Fruit fly (Drosophila melanogaster) whole organism, prepupa: ENCODE data around the gene CG42507.

Source experiments
- Blimp-1 ChIP-seq: fragments of 200-800 bp; sonication (Bioruptor generic); optimal IDR thresholded peaks from 3 replicates; lab custom pipeline; 2017; ENCODE audit warnings: missing biosample characterization, missing genetic modification characterization, mild to moderate bottlenecking, moderate library complexity, missing genetic modification reagents
- CG10631 ChIP-seq: fragments of 200-800 bp; sonication (Bioruptor generic); optimal IDR thresholded peaks from 2 replicates; lab custom pipeline; 2016; ENCODE audit warnings: missing biosample characterization, missing genetic modification characterization
- CG11294 ChIP-seq: fragments of 200-800 bp; sonication (Bioruptor generic); IDR thresholded peaks from 2 replicates; pipeline ENCODE4 v1.3.6; 2022; ENCODE audit warnings: missing biosample characterization, missing genetic modification characterization
- CG11762 ChIP-seq: fragments of 200-800 bp; sonication (Bioruptor generic); optimal IDR thresholded peaks from 3 replicates; lab custom pipeline; 2016; ENCODE audit warnings: missing biosample characterization, missing genetic modification characterization; ENCODE audit not compliant: insufficient read depth
- CG11902 ChIP-seq: fragments of 200-800 bp; sonication (Bioruptor generic); optimal IDR thresholded peaks from 3 replicates; lab custom pipeline; 2016; ENCODE audit warnings: missing biosample characterization, missing genetic modification characterization
- CG15336 ChIP-seq: fragments of 200-800 bp; sonication (Bioruptor generic); IDR thresholded peaks from 2 replicates; pipeline ENCODE4 v1.3.6; 2022; ENCODE audit warnings: missing biosample characterization, missing genetic modification characterization
- CG16779 ChIP-seq: fragments of 200-800 bp; sonication (Bioruptor generic); optimal IDR thresholded peaks from 3 replicates; lab custom pipeline; 2017; ENCODE audit warnings: missing biosample characterization, mild to moderate bottlenecking, missing genetic modification characterization
- CG3032 ChIP-seq: fragments of 200-800 bp; optimal IDR thresholded peaks from 2 replicates; lab custom pipeline; 2019; ENCODE audit warnings: missing biosample characterization, mild to moderate bottlenecking, missing genetic modification characterization, moderate library complexity
- CG31627 ChIP-seq: fragments of 200-800 bp; sonication (Bioruptor generic); optimal IDR thresholded peaks from 3 replicates; lab custom pipeline; 2016; ENCODE audit warnings: missing biosample characterization, missing genetic modification characterization
- CG32006 ChIP-seq: fragments of 200-800 bp; sonication (Bioruptor generic); optimal IDR thresholded peaks from 3 replicates; lab custom pipeline; 2017; ENCODE audit warnings: missing biosample characterization, mild to moderate bottlenecking, missing genetic modification characterization
- CG34406 ChIP-seq: fragments of 200-800 bp; sonication (Bioruptor generic); optimal IDR thresholded peaks from 3 replicates; lab custom pipeline; 2016; ENCODE audit warnings: missing biosample characterization, missing genetic modification characterization
- CG3919 ChIP-seq: fragments of 200-800 bp; sonication (Bioruptor generic); optimal IDR thresholded peaks from 3 replicates; lab custom pipeline; 2016; ENCODE audit warnings: missing biosample characterization, missing genetic modification characterization
- CG4318 ChIP-seq: fragments of 200-800 bp; sonication (Bioruptor generic); optimal IDR thresholded peaks from 3 replicates; lab custom pipeline; 2017; ENCODE audit warnings: missing biosample characterization, mild to moderate bottlenecking, missing genetic modification characterization
- CG6163 ChIP-seq: fragments of 200-800 bp; sonication (Bioruptor generic); IDR thresholded peaks from 3 replicates; pipeline ENCODE4 v1.3.6; 2022; ENCODE audit warnings: missing biosample characterization, missing genetic modification characterization
- CG6792 ChIP-seq: fragments of 200-800 bp; sonication (Bioruptor generic); optimal IDR thresholded peaks from 3 replicates; lab custom pipeline; 2016; ENCODE audit warnings: missing biosample characterization, missing genetic modification characterization
- CG6854 ChIP-seq: fragments of 200-800 bp; sonication (Bioruptor generic); optimal IDR thresholded peaks from 2 replicates; lab custom pipeline; 2017; ENCODE audit warnings: missing biosample characterization, mild to moderate bottlenecking, missing genetic modification characterization
- CG7368 ChIP-seq: fragments of 200-800 bp; sonication (Bioruptor generic); optimal IDR thresholded peaks from 3 replicates; lab custom pipeline; 2016; ENCODE audit warnings: missing biosample characterization, missing genetic modification characterization
- CG8119 ChIP-seq: fragments of 200-800 bp; sonication (Bioruptor generic); IDR thresholded peaks from 3 replicates; pipeline ENCODE4 v1.3.6; 2022; ENCODE audit warnings: missing biosample characterization, missing genetic modification characterization
- CG8319 ChIP-seq: fragments of 200-800 bp; sonication (Bioruptor generic); optimal IDR thresholded peaks from 3 replicates; lab custom pipeline; 2016; ENCODE audit warnings: missing biosample characterization, missing genetic modification characterization
- CG9139 ChIP-seq: fragments of 200-800 bp; sonication (Bioruptor generic); optimal IDR thresholded peaks from 3 replicates; lab custom pipeline; 2017; ENCODE audit warnings: missing biosample characterization, mild to moderate bottlenecking, missing genetic modification characterization
- Eip75B ChIP-seq: fragments of 200-800 bp; sonication (Bioruptor generic); optimal IDR thresholded peaks from 3 replicates; lab custom pipeline; 2016; ENCODE audit warnings: missing biosample characterization, missing genetic modification characterization
- Ets96B ChIP-seq: fragments of 200-800 bp; optimal IDR thresholded peaks from 2 replicates; lab custom pipeline; 2019; ENCODE audit warnings: missing biosample characterization, mild to moderate bottlenecking, missing genetic modification characterization, moderate library complexity
- Hr38 ChIP-seq: sonication (Bioruptor generic); optimal IDR thresholded peaks from 2 replicates; lab custom pipeline; 2016; ENCODE audit warnings: missing biosample characterization, missing genetic modification characterization
- Hr39 ChIP-seq: fragments of 200-800 bp; sonication (Bioruptor generic); optimal IDR thresholded peaks from 2 replicates; lab custom pipeline; 2016; ENCODE audit warnings: missing biosample characterization, missing genetic modification characterization
- Hr4 ChIP-seq: fragments of 200-800 bp; sonication (Bioruptor generic); optimal IDR thresholded peaks from 3 replicates; lab custom pipeline; 2016; ENCODE audit warnings: missing biosample characterization, missing genetic modification characterization
- Lpt ChIP-seq: fragments of 200-800 bp; sonication (Bioruptor generic); optimal IDR thresholded peaks from 3 replicates; lab custom pipeline; 2016; ENCODE audit warnings: missing biosample characterization, missing genetic modification characterization
- Smox ChIP-seq: fragments of 200-800 bp; sonication (Bioruptor generic); optimal IDR thresholded peaks from 3 replicates; lab custom pipeline; 2016; ENCODE audit warnings: missing biosample characterization, missing genetic modification characterization
- Sox102F ChIP-seq: fragments of 200-800 bp; sonication (Bioruptor generic); optimal IDR thresholded peaks from 2 replicates; lab custom pipeline; 2016; ENCODE audit warnings: missing biosample characterization, mild to moderate bottlenecking, missing genetic modification characterization
- Sox14 ChIP-seq: fragments of 200-800 bp; sonication (Bioruptor generic); optimal IDR thresholded peaks from 3 replicates; lab custom pipeline; 2016; ENCODE audit warnings: missing biosample characterization, missing genetic modification characterization
- Sox15 ChIP-seq: fragments of 200-800 bp; sonication (Bioruptor generic); optimal IDR thresholded peaks from 3 replicates; lab custom pipeline; 2016; ENCODE audit warnings: missing biosample characterization, missing genetic modification characterization
- cyc ChIP-seq: fragments of 200-800 bp; sonication (Bioruptor generic); optimal IDR thresholded peaks from 3 replicates; lab custom pipeline; 2016; ENCODE audit warnings: missing biosample characterization, missing genetic modification characterization
- dac ChIP-seq: fragments of 200-800 bp; sonication (Bioruptor generic); optimal IDR thresholded peaks from 2 replicates; lab custom pipeline; 2017; ENCODE audit warnings: missing biosample characterization, mild to moderate bottlenecking, missing genetic modification characterization
- eg ChIP-seq: fragments of 200-800 bp; sonication (Bioruptor generic); IDR thresholded peaks from 3 replicates; pipeline ENCODE4 v1.3.6; 2022; ENCODE audit warnings: missing biosample characterization, missing genetic modification characterization
- esn ChIP-seq: fragments of 200-800 bp; sonication (Bioruptor generic); optimal IDR thresholded peaks from 2 replicates; lab custom pipeline; 2016; ENCODE audit warnings: missing biosample characterization, mild to moderate bottlenecking, missing genetic modification characterization, moderate library complexity
- fd59A ChIP-seq: fragments of 200-800 bp; sonication (Bioruptor generic); optimal IDR thresholded peaks from 2 replicates; lab custom pipeline; 2017; ENCODE audit warnings: missing biosample characterization, mild to moderate bottlenecking, missing genetic modification characterization, missing genetic modification reagents
- fkh ChIP-seq: fragments of 200-800 bp; sonication (Bioruptor generic); optimal IDR thresholded peaks from 3 replicates; lab custom pipeline; 2017; ENCODE audit warnings: missing biosample characterization, mild to moderate bottlenecking, missing genetic modification characterization, moderate library complexity
- lz ChIP-seq: fragments of 200-800 bp; sonication (Bioruptor generic); optimal IDR thresholded peaks from 3 replicates; lab custom pipeline; 2016; ENCODE audit warnings: missing biosample characterization, missing genetic modification characterization
- net ChIP-seq: fragments of 200-800 bp; sonication (Bioruptor generic); optimal IDR thresholded peaks from 3 replicates; lab custom pipeline; 2016; ENCODE audit warnings: missing biosample characterization, missing genetic modification characterization
- pdm3 ChIP-seq: fragments of 200-800 bp; sonication (Bioruptor generic); optimal IDR thresholded peaks from 3 replicates; lab custom pipeline; 2016; ENCODE audit warnings: missing biosample characterization, missing genetic modification characterization
- svp ChIP-seq: fragments of 200-800 bp; sonication (Bioruptor generic); peaks from one replicate; lab custom pipeline; 2016; ENCODE audit warnings: missing biosample characterization, missing genetic modification characterization
- vri ChIP-seq: fragments of 200-800 bp; sonication (Bioruptor generic); optimal IDR thresholded peaks from 3 replicates; lab custom pipeline; 2016; ENCODE audit warnings: missing biosample characterization, mild to moderate bottlenecking, missing genetic modification characterization

Gene CG42507

DNA sequence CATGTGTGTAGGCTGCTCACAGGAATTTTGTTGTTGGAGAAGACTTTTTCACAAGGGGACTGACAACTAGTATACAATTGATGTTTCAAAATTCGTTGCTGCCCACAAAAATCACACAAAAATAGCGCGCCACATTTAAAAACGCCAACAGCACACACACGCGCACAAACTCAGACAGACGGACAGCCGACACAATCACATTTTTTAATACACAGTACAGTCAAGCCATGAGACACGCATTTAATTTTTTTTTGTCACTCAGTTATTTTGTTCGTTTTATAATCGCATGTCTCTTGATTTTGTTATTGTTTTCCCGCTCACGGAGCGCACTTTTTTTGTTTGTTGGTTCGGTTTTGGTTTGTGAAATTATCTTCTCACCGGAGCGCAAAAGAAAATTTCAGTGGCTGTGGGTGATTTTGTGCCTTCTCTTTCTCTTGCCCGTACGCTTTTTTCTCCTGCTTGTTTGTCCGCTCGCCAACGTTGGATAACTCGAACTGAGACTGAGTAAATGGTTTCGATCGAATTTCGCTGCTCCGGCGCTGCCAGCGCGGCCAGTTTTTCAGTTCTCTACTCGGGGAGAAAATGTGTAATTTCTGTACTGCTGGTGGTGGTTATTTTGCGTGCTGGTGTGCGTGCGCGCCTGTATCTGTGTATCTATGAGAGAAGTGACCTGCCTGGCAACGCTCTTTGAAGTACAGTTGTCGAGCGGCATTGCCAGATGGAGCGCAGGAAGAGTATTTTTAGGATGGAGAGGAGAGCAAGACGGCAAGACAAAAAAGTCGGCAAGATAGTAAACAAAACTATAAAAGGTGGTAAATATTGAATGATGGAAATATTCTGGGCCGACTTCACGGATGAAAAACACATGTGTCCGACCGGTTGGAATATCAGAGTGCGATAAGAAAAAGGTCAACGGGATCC, at the start of gene CG42507 (continued):
- TF ChIP-seq pdm3 (GFP tag; lab: Kevin White, UChicago) = no peak
- TF ChIP-seq Sox14 (GFP tag; lab: Kevin White, UChicago) = no peak
- no peak for TF ChIP-seq Eip75B
- TF ChIP-seq CG3919 (GFP tag; lab: Kevin White, UChicago) = no peak
- TF ChIP-seq CG8319 (GFP tag; lab: Kevin White, UChicago) = no peak
- no peak for TF ChIP-seq esn (GFP tag; lab: Kevin White, UChicago)
- TF ChIP-seq CG7368 (GFP tag; lab: Kevin White, UChicago) = no peak
- no peak for TF ChIP-seq Ets96B (tag; lab: Kevin White, UChicago)
- peak; percentile 16 for TF ChIP-seq Sox102F (GFP tag; lab: Kevin White, UChicago)
- TF ChIP-seq CG16779 (tag; lab: Kevin White, UChicago) = peak; percentile 30
- TF ChIP-seq, all 60 proteins: peak for 19

dm6 chr3L:14804724-14805221, 47.0 kb upstream of the CG42507 start, which contains the start of gene CG17839:
TSS of gene CG17839 (plus strand) at chr3L:14805136.
- no peak for TF ChIP-seq CG4318
- TF ChIP-seq fkh (GFP tag; lab: Kevin White, UChicago) = peak; percentile 85
- TF ChIP-seq eg (GFP tag; lab: Robert Waterston, UW) = 0 out of 3 replicates have a peak, but pooled peaks have one; percentile 25
- TF ChIP-seq svp (GFP tag; lab: Kevin White, UChicago) = peak; percentile 34

dm6 chr3L:14803236-14803635, 45.5 kb upstream of the CG42507 start, which contains the start of gene gnu:
TSS of gene gnu (minus strand) at chr3L:14803360.
- TF ChIP-seq Hr4 (no peak), CG10631 (GFP tag; lab: Kevin White, UChicago) (no peak), net (GFP tag; lab: Kevin White, UChicago) (no peak), dac (GFP tag; lab: Kevin White, UChicago) (no peak), CG7368 (GFP tag; lab: Kevin White, UChicago) (no peak), CG32006 (no peak), Blimp-1 (GFP tag; lab: Kevin White, UChicago) (no peak)

dm6 chr3L:14801854-14802616, 44.3 kb upstream of the CG42507 start, which contains the start of gene NHP2:
TSS of gene NHP2 (minus strand) at chr3L:14802168.
- no peak for TF ChIP-seq vri
- TF ChIP-seq Lpt = peak; percentile 83
- no peak for TF ChIP-seq dac (GFP tag; lab: Kevin White, UChicago)
- peak; percentile 77 for TF ChIP-seq cyc (GFP tag; lab: Kevin White, UChicago)
- peak; percentile 63 for TF ChIP-seq CG6854 (GFP tag; lab: Kevin White, UChicago)
- peak; percentile 44; the same call in 1 of the 2 replicates for TF ChIP-seq CG11294
- TF ChIP-seq esn (GFP tag; lab: Kevin White, UChicago) = peak; percentile 85
- TF ChIP-seq CG6163 (GFP tag; lab: Robert Waterston, UW) = peak; percentile 93; the same call in 2 of the 3 replicates
- peak; percentile 54 for TF ChIP-seq CG11902 (GFP tag; lab: Kevin White, UChicago)
- TF ChIP-seq CG8119 (GFP tag; lab: Robert Waterston, UW) = peak; percentile 88
- TF ChIP-seq CG15336 = peak; percentile 87
- TF ChIP-seq lz (GFP tag; lab: Kevin White, UChicago) = peak; percentile 80
- peak; percentile 66 for TF ChIP-seq CG4318
- TF ChIP-seq svp (GFP tag; lab: Kevin White, UChicago) = peak; percentile 60
- TF ChIP-seq fd59A (GFP tag; lab: Kevin White, UChicago) = peak; percentile 70
- TF ChIP-seq Ets96B (tag; lab: Kevin White, UChicago) = peak; percentile 80
- peak; percentile 78 for TF ChIP-seq Hr39 (GFP tag; lab: Kevin White, UChicago)
- no peak for TF ChIP-seq Eip75B
- TF ChIP-seq eg (GFP tag; lab: Robert Waterston, UW) = peak; percentile 92
- peak; percentile 74 for TF ChIP-seq CG34406 (GFP tag; lab: Kevin White, UChicago)
- peak; percentile 42 for TF ChIP-seq Blimp-1 (GFP tag; lab: Kevin White, UChicago)
- TF ChIP-seq CG8319 (GFP tag; lab: Kevin White, UChicago) = peak; percentile 68
- no peak for TF ChIP-seq Smox (GFP tag; lab: Kevin White, UChicago)
- peak; percentile 77 for TF ChIP-seq CG6792 (GFP tag; lab: Kevin White, UChicago)
- TF ChIP-seq CG31627 = no peak
- TF ChIP-seq Sox15 (GFP tag; lab: Kevin White, UChicago) = peak; percentile 54
- TF ChIP-seq CG9139 (GFP tag; lab: Kevin White, UChicago) = no peak
- TF ChIP-seq Hr38 (GFP tag; lab: Kevin White, UChicago) = no peak
- TF ChIP-seq CG3032 = peak; percentile 84
- TF ChIP-seq CG11762 (GFP tag; lab: Kevin White, UChicago) = peak; percentile 73
